Worm (Caenorhabditis elegans): ENCODE data around the gene marc-2.

Gene marc-2

ce11 chrII:10618157-10618556 is 42.6 kb downstream of the marc-2 start, which contains the start of gene C14A4.13:
Gene C14A4.13 (plus strand): TSS chrII:10618457.
- TF ChIP-seq ceh-6 (GFP tag; optimal IDR thresholded peaks at IDR 0.05) (no peak), ets-4 (tag; optimal IDR thresholded peaks at IDR 0.05) (no peak), madf-2 (tag; optimal IDR thresholded peaks at IDR 0.05) (no peak), ttx-3 (tag; optimal IDR thresholded peaks at IDR 0.05) (no peak), ama-1 (optimal IDR thresholded peaks at IDR 0.05) (no peak), Y22D7AL.16 (tag; optimal IDR thresholded peaks at IDR 0.05) (no peak), ref-2 (tag; optimal IDR thresholded peaks at IDR 0.05) (no peak), syd-9 (tag; optimal IDR thresholded peaks at IDR 0.05) (no peak), lin-11 (tag; optimal IDR thresholded peaks at IDR 0.05) (no peak), nhr-11 (tag; optimal IDR thresholded peaks at IDR 0.05) (no peak), pax-1 (tag; optimal IDR thresholded peaks at IDR 0.05) (no peak), ceh-9 (tag; optimal IDR thresholded peaks at IDR 0.05) (no peak), dve-1 (tag; optimal IDR thresholded peaks at IDR 0.05) (no peak), unc-55 (GFP tag; optimal IDR thresholded peaks at IDR 0.05) (no peak), ceh-14 (tag; optimal IDR thresholded peaks at IDR 0.05) (no peak), pag-3 (tag; optimal IDR thresholded peaks at IDR 0.05; ENCODE audit: borderline replicate concordance) (no peak), ceh-2 (tag; optimal IDR thresholded peaks at IDR 0.05) (no peak)

ce11 chrII:10612743-10613142 is 48.0 kb downstream of the marc-2 start, which contains the start of gene C14A4.12:
Gene C14A4.12 (plus strand): TSS chrII:10613043.
- TF ChIP-seq tbx-7 (tag; optimal IDR thresholded peaks at IDR 0.05) (no peak), ceh-31 (tag; optimal IDR thresholded peaks at IDR 0.05) (no peak), ztf-16 (tag; optimal IDR thresholded peaks at IDR 0.05) (no peak), ceh-22 (tag; optimal IDR thresholded peaks at IDR 0.05) (no peak)

Measured in whole organism, late embryonic.